Fruit fly (Drosophila melanogaster) whole organism, embryonic: ENCODE measurements around the gene CG13070.
A peak's percentile ranks its signal among the peaks of the same experiment; 100 is the strongest.

Experiments
- Blimp-1 ChIP-seq: fragments of 200-800 bp; sonication (Bioruptor generic); optimal IDR thresholded peaks from 3 replicates; lab custom pipeline; 2018; ENCODE audit warnings: missing biosample characterization, missing genetic modification characterization, mild to moderate bottlenecking, moderate library complexity, missing genetic modification reagents
- CG11093 ChIP-seq: fragments of 200-800 bp; sonication (Bioruptor generic); IDR thresholded peaks from 3 replicates; pipeline ENCODE4 v1.3.6; 2022; ENCODE audit warnings: missing biosample characterization, missing genetic modification characterization
- CG12299 ChIP-seq: fragments of 200-800 bp; sonication (Bioruptor generic); optimal IDR thresholded peaks from 2 replicates; lab custom pipeline; 2018; ENCODE audit warnings: missing biosample characterization, mild to moderate bottlenecking, missing genetic modification characterization
- CG13775 ChIP-seq: fragments of 200-800 bp; sonication (Bioruptor generic); optimal IDR thresholded peaks from 3 replicates; lab custom pipeline; 2017; ENCODE audit warnings: missing biosample characterization, mild to moderate bottlenecking, missing genetic modification characterization
- CG1529 ChIP-seq: fragments of 200-800 bp; sonication (Bioruptor generic); optimal IDR thresholded peaks from 3 replicates; lab custom pipeline; 2018; ENCODE audit warnings: missing biosample characterization, missing genetic modification characterization
- CG15601 ChIP-seq: fragments of 200-800 bp; sonication (Bioruptor generic); optimal IDR thresholded peaks from 3 replicates; lab custom pipeline; 2019; ENCODE audit warnings: missing biosample characterization, mild to moderate bottlenecking, missing genetic modification characterization, moderate library complexity
- Dll ChIP-seq: fragments of 200-800 bp; sonication (Bioruptor generic); IDR thresholded peaks from 4 replicates; pipeline ENCODE4 v1.3.6; 2022; ENCODE audit warnings: missing biosample characterization, missing genetic modification characterization; ENCODE audit not compliant: partially characterized antibody
- Dref ChIP-seq: fragments of 200-800 bp; sonication (Bioruptor generic); IDR thresholded peaks from 2 replicates; pipeline ENCODE4 v1.3.6; 2022; ENCODE audit warnings: missing biosample characterization, missing genetic modification characterization
- Ets65A ChIP-seq: fragments of 200-800 bp; sonication (Bioruptor generic); peaks from one replicate; lab custom pipeline; 2016; ENCODE audit warnings: missing biosample characterization, missing genetic modification characterization
- PHDP ChIP-seq: fragments of 200-800 bp; sonication (Bioruptor generic); optimal IDR thresholded peaks from 3 replicates; lab custom pipeline; 2018; ENCODE audit warnings: missing biosample characterization, mild to moderate bottlenecking, missing genetic modification characterization, moderate library complexity
- Rfx ChIP-seq: fragments of 200-800 bp; sonication (Bioruptor generic); IDR thresholded peaks from 2 replicates; pipeline ENCODE4 v1.3.6; 2022; ENCODE audit warnings: missing biosample characterization, missing genetic modification characterization
- ase ChIP-seq: fragments of 200-800 bp; sonication (Bioruptor generic); IDR thresholded peaks from 3 replicates; pipeline ENCODE4 v1.3.6; 2022; ENCODE audit warnings: missing biosample characterization, missing genetic modification characterization
- cad ChIP-seq: fragments of >200 bp; optimal IDR thresholded peaks from 2 replicates; lab custom pipeline; 2017; ENCODE audit warnings: missing biosample characterization, missing genetic modification characterization
- chinmo ChIP-seq: fragments of 200-800 bp; sonication (Bioruptor generic); IDR thresholded peaks from 4 replicates; pipeline ENCODE4 v1.3.6; 2022; ENCODE audit warnings: missing biosample characterization, missing genetic modification characterization; ENCODE audit not compliant: partially characterized antibody
- crp ChIP-seq, 2 experiments: fragments of 200-800 bp; sonication (Bioruptor generic); optimal IDR thresholded peaks; 2 replicates in 1 of 2; 3 replicates in 1 of 2; lab custom pipeline; 2017; ENCODE audit warnings: missing biosample characterization in 2 of 2, missing genetic modification characterization in 2 of 2, mild to moderate bottlenecking in 1 of 2, moderate library complexity in 1 of 2
- da ChIP-seq: fragments of 200-800 bp; sonication (Bioruptor generic); optimal IDR thresholded peaks from 2 replicates; lab custom pipeline; 2016; ENCODE audit warnings: missing biosample characterization, missing genetic modification characterization
- dpn ChIP-seq, 2 experiments: fragments of 200-800 bp; sonication (Bioruptor generic); optimal IDR thresholded peaks; 3 replicates each; lab custom pipeline; 2016; ENCODE audit warnings: missing biosample characterization in 2 of 2, missing genetic modification characterization in 2 of 2
- fd3F ChIP-seq: fragments of 200-800 bp; sonication (Bioruptor generic); optimal IDR thresholded peaks from 2 replicates; lab custom pipeline; 2018; ENCODE audit warnings: missing biosample characterization, mild to moderate bottlenecking, missing genetic modification characterization, moderate library complexity
- jigr1 ChIP-seq: fragments of 200-800 bp; sonication (Bioruptor generic); IDR thresholded peaks from 3 replicates; pipeline ENCODE4 v1.3.6; 2022; ENCODE audit warnings: missing biosample characterization, missing genetic modification characterization
- mam ChIP-seq: fragments of 200-800 bp; sonication (Bioruptor generic); optimal IDR thresholded peaks from 3 replicates; lab custom pipeline; 2016; ENCODE audit warnings: missing biosample characterization, missing genetic modification characterization
- nerfin-1 ChIP-seq: fragments of 200-800 bp; sonication (Bioruptor generic); optimal IDR thresholded peaks from 3 replicates; lab custom pipeline; 2019; ENCODE audit warnings: missing biosample characterization, mild to moderate bottlenecking, missing genetic modification characterization, moderate library complexity
- oc ChIP-seq: fragments of 200-800 bp; sonication (Bioruptor generic); optimal IDR thresholded peaks from 2 replicates; lab custom pipeline; 2018; ENCODE audit warnings: missing biosample characterization, mild to moderate bottlenecking, missing genetic modification characterization, moderate library complexity
- p53 ChIP-seq: fragments of 200-800 bp; sonication (Bioruptor generic); optimal IDR thresholded peaks from 2 replicates; lab custom pipeline; 2016; ENCODE audit warnings: missing biosample characterization, missing genetic modification characterization
- sens ChIP-seq: fragments of 200-800 bp; sonication (Bioruptor generic); peaks from one replicate; lab custom pipeline; 2016; ENCODE audit warnings: missing biosample characterization, missing genetic modification characterization
- slbo ChIP-seq: fragments of 200-800 bp; sonication (Bioruptor generic); IDR thresholded peaks from 2 replicates; pipeline ENCODE4 v1.3.6; 2022; ENCODE audit warnings: missing biosample characterization, missing genetic modification characterization
- tll ChIP-seq, 2 experiments: fragments of 200-800 bp in 1 of 2; fragments of >200 bp in 1 of 2; sonication (Bioruptor generic) in 1 of 2; optimal IDR thresholded peaks; 2 replicates each; lab custom pipeline; 2017 to 2019; ENCODE audit warnings: missing biosample characterization in 2 of 2, missing genetic modification characterization in 2 of 2, mild to moderate bottlenecking in 1 of 2, moderate library complexity in 1 of 2
- vvl ChIP-seq: fragments of 200-800 bp; sonication (Bioruptor generic); IDR thresholded peaks from 2 replicates; pipeline ENCODE4 v1.3.6; 2022; ENCODE audit warnings: missing biosample characterization, missing genetic modification characterization

CG13070 gene

dm6 chr3L:16269092-16269491, 5.9 kb downstream of the CG13070 start, which contains the start of gene CG13068 (continued):
- TF ChIP-seq nerfin-1 (tag; lab: Kevin White, UChicago) (no peak), oc (tag; lab: Kevin White, UChicago) (no peak), crp (GFP tag; optimal IDR thresholded peaks at IDR 0.05; lab: Kevin White, UChicago) (no peak), CG12299 (no peak)

- peak; percentile 80 for TF ChIP-seq Blimp-1 (GFP tag; lab: Kevin White, UChicago)
- no peak for TF ChIP-seq PHDP (tag; lab: Kevin White, UChicago)
- TF ChIP-seq vvl (GFP tag; lab: Robert Waterston, UW), result peak; percentile 25; the same call in 1 of the 2 replicates
Measured at dm6 chr3L:16270802-16271332, 7.7 kb downstream of the CG13070 start, which contains the start of the genes CG34248 and CG13067. CG34248 (minus strand) TSS chr3L:16270902. CG13067 (plus strand) TSS chr3L:16271282.

- TF ChIP-seq vvl (GFP tag; lab: Robert Waterston, UW) (peak; percentile 37; the same call in 1 of the 2 replicates), CG1529 (GFP tag; lab: Kevin White, UChicago) (no peak), chinmo (GFP tag; lab: Robert Waterston, UW) (0 out of 4 replicates have a peak, but pooled peaks have one; percentile 48), CG13775 (GFP tag; lab: Kevin White, UChicago) (no peak), sens (GFP tag; lab: Kevin White, UChicago) (peak; percentile 52)
Measured at dm6 chr3L:16272338-16272959, 9.3 kb downstream of the CG13070 start, which contains the start of gene CG13066. CG13066 (plus strand) TSS chr3L:16272909.

- TF ChIP-seq p53 (no peak), da (GFP tag; lab: Kevin White, UChicago) (no peak), dpn (GFP tag; optimal IDR thresholded peaks at IDR 0.05; lab: Kevin White, UChicago) (no peak), slbo (GFP tag; lab: Robert Waterston, UW) (no peak), Dref (GFP tag; lab: Robert Waterston, UW) (0 out of 2 replicates have a peak, but pooled peaks have one; percentile 9), Ets65A (GFP tag; lab: Kevin White, UChicago) (peak; percentile 11), ase (no peak), mam (GFP tag; lab: Kevin White, UChicago) (no peak), tll (GFP tag; optimal IDR thresholded peaks at IDR 0.05; lab: Kevin White, UChicago) (no peak)
Measured at dm6 chr3L:16275391-16276017, 12.4 kb downstream of the CG13070 start.

dm6 chr3L:16277135-16277534, 14.0 kb downstream of the CG13070 start, which contains the start of gene CG13065:
CG13065 (plus strand) TSS chr3L:16277435.
- TF ChIP-seq CG15601 (tag; lab: Kevin White, UChicago), result no peak
- TF ChIP-seq CG11093 (GFP tag; lab: Robert Waterston, UW), result no peak
- TF ChIP-seq cad, result no peak
- no peak for TF ChIP-seq Dll (GFP tag; lab: Robert Waterston, UW)

dm6 chr3L:16279171-16279570, 16.0 kb downstream of the CG13070 start, which contains the start of gene CG13050:
CG13050 (minus strand) TSS chr3L:16279271.
- TF ChIP-seq jigr1 (GFP tag; lab: Robert Waterston, UW) (no peak), fd3F (GFP tag; lab: Kevin White, UChicago) (no peak), Rfx (GFP tag; lab: Robert Waterston, UW) (no peak), crp (GFP tag; optimal IDR thresholded peaks at IDR 0.05; lab: Kevin White, UChicago) (no peak)
